Fruit fly (Drosophila melanogaster) whole organism, embryonic: ENCODE measurements around the gene Gr64a.

ENCODE experiments used
- Blimp-1 ChIP-seq: fragments of 200-800 bp; sonication (Bioruptor generic); optimal IDR thresholded peaks from 3 replicates; lab custom pipeline; 2018; ENCODE audit warnings: missing biosample characterization, missing genetic modification characterization, mild to moderate bottlenecking, moderate library complexity, missing genetic modification reagents
- CG10543 ChIP-seq: fragments of 200-800 bp; sonication (Bioruptor generic); optimal IDR thresholded peaks from 3 replicates; lab custom pipeline; 2017; ENCODE audit warnings: missing biosample characterization, mild to moderate bottlenecking, missing genetic modification characterization, moderate library complexity
- CG11085 ChIP-seq: fragments of 200-800 bp; sonication (Bioruptor generic); IDR thresholded peaks from 2 replicates; pipeline ENCODE4 v1.3.6; 2022; ENCODE audit warnings: missing biosample characterization, missing genetic modification characterization
- CG11398 ChIP-seq: fragments of 200-800 bp; sonication (Bioruptor generic); optimal IDR thresholded peaks from 2 replicates; lab custom pipeline; 2016; ENCODE audit warnings: missing biosample characterization, missing genetic modification characterization
- CG11504 ChIP-seq: fragments of 200-800 bp; sonication (Bioruptor generic); optimal IDR thresholded peaks from 3 replicates; lab custom pipeline; 2019; ENCODE audit warnings: missing biosample characterization, mild to moderate bottlenecking, missing genetic modification characterization, moderate library complexity
- CG12391 ChIP-seq: fragments of 200-800 bp; sonication (Bioruptor generic); optimal IDR thresholded peaks from 3 replicates; lab custom pipeline; 2018; ENCODE audit warnings: missing biosample characterization, mild to moderate bottlenecking, missing genetic modification characterization, moderate library complexity
- CG13775 ChIP-seq: fragments of 200-800 bp; sonication (Bioruptor generic); optimal IDR thresholded peaks from 3 replicates; lab custom pipeline; 2017; ENCODE audit warnings: missing biosample characterization, mild to moderate bottlenecking, missing genetic modification characterization
- CG15696 ChIP-seq: fragments of 200-800 bp; sonication (Bioruptor generic); optimal IDR thresholded peaks from 2 replicates; lab custom pipeline; 2019; ENCODE audit warnings: missing biosample characterization, mild to moderate bottlenecking, missing genetic modification characterization, moderate library complexity
- CG17361 ChIP-seq: fragments of 200-800 bp; sonication (Bioruptor generic); IDR thresholded peaks from 3 replicates; pipeline ENCODE4 v1.3.6; 2022; ENCODE audit warnings: missing biosample characterization, missing genetic modification characterization
- CG1792 ChIP-seq: fragments of 200-800 bp; sonication (Bioruptor generic); optimal IDR thresholded peaks from 2 replicates; lab custom pipeline; 2016; ENCODE audit warnings: missing biosample characterization, missing genetic modification characterization
- CG18011 ChIP-seq: fragments of 200-800 bp; sonication (Bioruptor generic); optimal IDR thresholded peaks from 2 replicates; lab custom pipeline; 2017; ENCODE audit warnings: missing biosample characterization, missing genetic modification characterization, mild to moderate bottlenecking, moderate library complexity, missing genotype
- CG18262 ChIP-seq: fragments of 200-800 bp; optimal IDR thresholded peaks from 3 replicates; lab custom pipeline; 2019; ENCODE audit warnings: missing biosample characterization, mild to moderate bottlenecking, missing genetic modification characterization, moderate library complexity
- CG30403 ChIP-seq: fragments of 200-800 bp; sonication (Bioruptor generic); optimal IDR thresholded peaks from 3 replicates; lab custom pipeline; 2016; ENCODE audit warnings: missing biosample characterization, missing genetic modification characterization
- CG33557 ChIP-seq: fragments of 200-800 bp; sonication (Bioruptor generic); optimal IDR thresholded peaks from 2 replicates; lab custom pipeline; 2019; ENCODE audit warnings: missing biosample characterization, mild to moderate bottlenecking, missing genetic modification characterization, moderate library complexity
- CG4360 ChIP-seq: fragments of 200-800 bp; sonication (Bioruptor generic); IDR thresholded peaks from 2 replicates; pipeline ENCODE4 v1.3.6; 2022; ENCODE audit warnings: missing biosample characterization, missing genetic modification characterization
- CG7745 ChIP-seq: fragments of 200-800 bp; sonication (Bioruptor generic); optimal IDR thresholded peaks from 2 replicates; lab custom pipeline; 2018; ENCODE audit warnings: missing biosample characterization, mild to moderate bottlenecking, missing genetic modification characterization, moderate library complexity
- CG7839 ChIP-seq: fragments of 200-800 bp; sonication (Bioruptor generic); optimal IDR thresholded peaks from 3 replicates; lab custom pipeline; 2018; ENCODE audit warnings: missing biosample characterization, mild to moderate bottlenecking, missing genetic modification characterization, moderate library complexity
- CG9215 ChIP-seq: fragments of 200-800 bp; sonication (Bioruptor generic); IDR thresholded peaks from 2 replicates; pipeline ENCODE4 v1.3.6; 2022; ENCODE audit warnings: missing biosample characterization, missing genetic modification characterization
- CG9727 ChIP-seq: fragments of 200-800 bp; sonication (Bioruptor generic); optimal IDR thresholded peaks from 3 replicates; lab custom pipeline; 2017; ENCODE audit warnings: missing biosample characterization, mild to moderate bottlenecking, missing genetic modification characterization
- CG9817 ChIP-seq: fragments of 200-800 bp; sonication (Bioruptor generic); optimal IDR thresholded peaks from 2 replicates; lab custom pipeline; 2018; ENCODE audit warnings: missing biosample characterization, mild to moderate bottlenecking, missing genetic modification characterization, moderate library complexity
- CHES-1-like ChIP-seq: fragments of 200-800 bp; sonication (Bioruptor generic); optimal IDR thresholded peaks from 2 replicates; lab custom pipeline; 2016; ENCODE audit warnings: missing biosample characterization, missing genetic modification characterization
- D ChIP-seq, 2 experiments: fragments of 200-800 bp in 1 of 2; fragments of >200 bp in 1 of 2; sonication (Bioruptor generic) in 1 of 2; optimal IDR thresholded peaks; 2 replicates in 1 of 2; 3 replicates in 1 of 2; lab custom pipeline; 2017; ENCODE audit warnings: mild to moderate bottlenecking in 1 of 2, missing biosample characterization in 1 of 2, missing genetic modification characterization in 1 of 2, missing genetic modification reagents in 1 of 2
- D19A ChIP-seq: fragments of 200-800 bp; optimal IDR thresholded peaks from 3 replicates; lab custom pipeline; 2019; ENCODE audit warnings: missing biosample characterization, mild to moderate bottlenecking, missing genetic modification characterization, moderate library complexity
- Max ChIP-seq: fragments of 200-800 bp; sonication (Bioruptor generic); optimal IDR thresholded peaks from 2 replicates; lab custom pipeline; 2016; ENCODE audit warnings: missing biosample characterization, mild to moderate bottlenecking, missing genetic modification characterization
- Med ChIP-seq: fragments of 200-800 bp; sonication (Bioruptor generic); peaks from one replicate; lab custom pipeline; 2016; ENCODE audit warnings: missing biosample characterization, missing genetic modification characterization, mild to moderate bottlenecking, inconsistent platforms, moderate library complexity
- Side ChIP-seq: fragments of 200-800 bp; sonication (Bioruptor generic); optimal IDR thresholded peaks from 2 replicates; lab custom pipeline; 2016; ENCODE audit warnings: missing biosample characterization, missing genetic modification characterization
- ara ChIP-seq: fragments of 200-800 bp; sonication (Bioruptor generic); IDR thresholded peaks from 2 replicates; pipeline ENCODE4 v1.3.6; 2022; ENCODE audit warnings: missing biosample characterization, missing genetic modification characterization
- az2 ChIP-seq: fragments of 200-800 bp; sonication (Bioruptor generic); optimal IDR thresholded peaks from 3 replicates; lab custom pipeline; 2016; ENCODE audit warnings: missing biosample characterization, missing genetic modification characterization
- chif ChIP-seq, 2 experiments: fragments of 200-800 bp; sonication (Bioruptor generic); optimal IDR thresholded peaks; 3 replicates each; lab custom pipeline; 2016; ENCODE audit warnings: missing biosample characterization in 2 of 2, missing genetic modification characterization in 2 of 2
- crc ChIP-seq: fragments of 200-800 bp; sonication (Bioruptor generic); optimal IDR thresholded peaks from 2 replicates; lab custom pipeline; 2016; ENCODE audit warnings: missing biosample characterization, missing genetic modification characterization
- dmrt11E ChIP-seq: fragments of 200-800 bp; sonication (Bioruptor generic); optimal IDR thresholded peaks from 3 replicates; lab custom pipeline; 2018; ENCODE audit warnings: missing biosample characterization, mild to moderate bottlenecking, missing genetic modification characterization, moderate library complexity
- fd96Cb ChIP-seq: fragments of 200-800 bp; sonication (Bioruptor generic); optimal IDR thresholded peaks from 2 replicates; lab custom pipeline; 2018; ENCODE audit warnings: missing biosample characterization, mild to moderate bottlenecking, missing genetic modification characterization, moderate library complexity
- gem ChIP-seq: fragments of 200-800 bp; sonication (Bioruptor generic); optimal IDR thresholded peaks from 2 replicates; lab custom pipeline; 2019; ENCODE audit warnings: missing biosample characterization, mild to moderate bottlenecking, missing genetic modification characterization, moderate library complexity
- grn ChIP-seq: fragments of 200-800 bp; sonication (Bioruptor generic); optimal IDR thresholded peaks from 3 replicates; lab custom pipeline; 2017; ENCODE audit warnings: missing biosample characterization, missing genetic modification characterization
- kni ChIP-seq: fragments of 200-800 bp; sonication (Bioruptor generic); optimal IDR thresholded peaks from 3 replicates; lab custom pipeline; 2017; ENCODE audit warnings: mild to moderate bottlenecking, missing biosample characterization, missing genetic modification reagents, missing genetic modification characterization
- lola ChIP-seq, 3 experiments: fragments of >200 bp in 2 of 3; fragments of 200-800 bp in 1 of 3; sonication (Bioruptor generic) in 1 of 3; optimal IDR thresholded peaks; 2 replicates each; lab custom pipeline; 2017 to 2019; ENCODE audit warnings: missing biosample characterization in 3 of 3, missing genetic modification characterization in 3 of 3, mild to moderate bottlenecking in 1 of 3, moderate library complexity in 1 of 3
- phol ChIP-seq: fragments of 200-800 bp; sonication (Bioruptor generic); optimal IDR thresholded peaks from 3 replicates; lab custom pipeline; 2018; ENCODE audit warnings: missing biosample characterization, mild to moderate bottlenecking, missing genetic modification characterization, moderate library complexity
- pros ChIP-seq: fragments of 200-800 bp; sonication (Bioruptor generic); optimal IDR thresholded peaks from 3 replicates; lab custom pipeline; 2019; ENCODE audit warnings: missing biosample characterization, mild to moderate bottlenecking, missing genetic modification characterization, moderate library complexity
- row ChIP-seq: fragments of 200-800 bp; sonication (Bioruptor generic); IDR thresholded peaks from 3 replicates; pipeline ENCODE4 v1.3.6; 2022; ENCODE audit warnings: missing biosample characterization, missing genetic modification characterization
- sima ChIP-seq: fragments of 200-800 bp; sonication (Bioruptor generic); optimal IDR thresholded peaks from 2 replicates; lab custom pipeline; 2016; ENCODE audit warnings: missing biosample characterization, missing genetic modification characterization
- sisA ChIP-seq: fragments of 200-800 bp; sonication (Bioruptor generic); IDR thresholded peaks from 2 replicates; pipeline ENCODE4 v1.3.6; 2022; ENCODE audit warnings: missing biosample characterization, missing genetic modification characterization
- sqz ChIP-seq: fragments of 200-800 bp; sonication (Bioruptor generic); optimal IDR thresholded peaks from 3 replicates; lab custom pipeline; 2018; ENCODE audit warnings: missing biosample characterization, mild to moderate bottlenecking, missing genetic modification characterization
- stwl ChIP-seq: fragments of 200-800 bp; sonication (Bioruptor generic); optimal IDR thresholded peaks from 3 replicates; lab custom pipeline; 2018; ENCODE audit warnings: missing biosample characterization, mild to moderate bottlenecking, missing genetic modification characterization, moderate library complexity
- tin ChIP-seq: fragments of 200-800 bp; sonication (Bioruptor generic); optimal IDR thresholded peaks from 3 replicates; lab custom pipeline; 2016; ENCODE audit warnings: missing biosample characterization, missing genetic modification characterization
- trh ChIP-seq: fragments of 200-800 bp; sonication (Bioruptor generic); optimal IDR thresholded peaks from 2 replicates; lab custom pipeline; 2016; ENCODE audit warnings: missing biosample characterization, missing genetic modification characterization
- zfh1 ChIP-seq: fragments of 200-800 bp; sonication (Bioruptor generic); IDR thresholded peaks from 3 replicates; pipeline ENCODE4 v1.3.6; 2022; ENCODE audit warnings: missing biosample characterization, missing genetic modification characterization

The Gr64a gene

DNA sequence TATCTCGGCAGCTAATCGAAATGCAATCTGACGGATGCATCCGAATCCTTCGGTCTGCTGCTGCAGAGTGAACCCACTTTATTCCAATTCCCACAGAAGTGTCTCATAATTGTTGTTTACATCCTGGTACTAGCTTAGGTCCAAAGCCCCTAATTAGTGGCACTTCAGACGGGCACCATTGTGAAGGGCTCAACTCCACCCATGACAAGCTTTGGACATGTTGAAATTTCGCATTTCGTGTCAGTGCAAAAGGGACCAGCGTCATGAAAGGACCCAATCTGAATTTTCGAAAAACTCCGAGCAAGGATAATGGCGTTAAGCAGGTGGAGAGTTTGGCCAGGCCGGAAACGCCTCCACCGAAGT, at the start of gene Gr64a:
Gr64a (plus strand) TSS at position 264 of the 363 bp plus-strand sequence.
- no peak for TF ChIP-seq CG11085 (GFP tag; lab: Robert Waterston, UW)
- TF ChIP-seq CG9817 (tag; lab: Kevin White, UChicago), result no peak
- TF ChIP-seq CG9215, result no peak
- TF ChIP-seq sisA (GFP tag; lab: Robert Waterston, UW), result no peak
- no peak for TF ChIP-seq Side (GFP tag; lab: Kevin White, UChicago)
- TF ChIP-seq CHES-1-like, result no peak
- no peak for TF ChIP-seq crc (GFP tag; lab: Kevin White, UChicago)

DNA sequence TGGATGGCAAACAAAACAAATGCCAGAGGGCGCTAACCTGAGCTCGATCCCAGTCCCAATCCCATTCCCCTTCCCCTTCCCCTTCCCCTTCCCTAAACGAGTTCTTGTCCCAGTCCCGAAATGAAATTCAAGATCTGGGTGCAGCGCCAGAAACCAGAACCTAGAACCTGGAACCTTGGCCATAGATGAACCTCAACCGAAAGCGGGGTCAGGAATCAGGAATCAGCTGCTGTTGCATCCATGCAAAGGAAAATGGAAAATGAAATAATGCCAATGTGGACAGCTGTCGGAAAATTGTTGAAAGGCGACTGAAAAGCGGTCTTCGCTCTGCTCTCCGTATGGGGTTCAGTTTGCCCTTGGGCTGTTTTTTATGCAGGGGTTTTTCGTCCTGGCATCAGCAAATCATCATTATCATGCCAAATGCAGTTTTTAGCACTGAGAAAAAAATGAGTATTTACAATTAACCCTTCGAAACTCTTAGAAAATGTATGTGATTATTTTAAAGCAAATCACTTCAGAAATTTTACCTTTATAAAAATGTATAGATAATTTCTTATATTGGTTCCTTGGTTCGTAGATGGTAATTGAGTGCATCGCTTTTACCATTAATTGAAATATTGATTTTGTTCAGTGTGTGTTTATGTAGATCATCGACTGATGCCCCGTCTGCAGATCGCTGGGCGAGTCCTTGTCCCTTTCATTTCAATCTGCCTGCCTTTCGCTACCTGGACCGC, 48.8 kb upstream of the Gr64a start:
- TF ChIP-seq CG9727 (GFP tag; lab: Kevin White, UChicago), result peak; percentile 78
- TF ChIP-seq CG11398 (GFP tag; lab: Kevin White, UChicago), result no peak
- peak; percentile 53; the same call in 1 of the 2 replicates for TF ChIP-seq ara (GFP tag; lab: Robert Waterston, UW)
- TF ChIP-seq trh (GFP tag; lab: Kevin White, UChicago), result no peak
- peak; percentile 36 for TF ChIP-seq fd96Cb
- peak in 1 of 3 experiments; percentile 80 for TF ChIP-seq lola (GFP tag; optimal IDR thresholded peaks at IDR 0.05; lab: Kevin White, UChicago)
- peak; percentile 87 for TF ChIP-seq CG15696 (tag; lab: Kevin White, UChicago)
- TF ChIP-seq stwl, result peak; percentile 27
- TF ChIP-seq grn (GFP tag; lab: Kevin White, UChicago), result no peak
- TF ChIP-seq dmrt11E (tag; lab: Kevin White, UChicago), result peak; percentile 90
- TF ChIP-seq sima (GFP tag; lab: Kevin White, UChicago), result no peak
- no peak for TF ChIP-seq CG7745
- TF ChIP-seq CG10543, result no peak
- 0 out of 3 replicates have a peak, but pooled peaks have one; percentile 20 for TF ChIP-seq zfh1 (GFP tag; lab: Robert Waterston, UW)
- peak; percentile 10 for TF ChIP-seq CG11504 (tag; lab: Kevin White, UChicago)
- TF ChIP-seq kni, result peak; percentile 9
- TF ChIP-seq tin, result peak; percentile 23
- no peak for TF ChIP-seq Max (GFP tag; lab: Kevin White, UChicago)
- peak; percentile 54 for TF ChIP-seq CG33557
- TF ChIP-seq chif (GFP tag; optimal IDR thresholded peaks at IDR 0.05; lab: Kevin White, UChicago), result peak in 1 of 2 experiments; percentile 56
- peak; percentile 61 for TF ChIP-seq gem
- peak; percentile 40 for TF ChIP-seq CG7839 (tag; lab: Kevin White, UChicago)
- peak; percentile 51 for TF ChIP-seq D19A (tag; lab: Kevin White, UChicago)
- TF ChIP-seq CG30403, result no peak
- TF ChIP-seq CG17361 (GFP tag; lab: Robert Waterston, UW), result peak; percentile 54; the same call in 2 of the 3 replicates
- TF ChIP-seq CG4360 (GFP tag; lab: Robert Waterston, UW), result no peak
- TF ChIP-seq CG13775 (GFP tag; lab: Kevin White, UChicago), result peak; percentile 27
- TF ChIP-seq Med (GFP tag; lab: Kevin White, UChicago), result no peak
- TF ChIP-seq CG11085 (GFP tag; lab: Robert Waterston, UW), result no peak
- TF ChIP-seq az2, result peak; percentile 18
- no peak for TF ChIP-seq CG1792 (GFP tag; lab: Kevin White, UChicago)
- peak; percentile 64 for TF ChIP-seq CG12391
- no peak for TF ChIP-seq D (optimal IDR thresholded peaks at IDR 0.05; lab: Kevin White, UChicago)
- peak; percentile 14 for TF ChIP-seq D (GFP tag; optimal IDR thresholded peaks at IDR 0.05; lab: Kevin White, UChicago)
- peak; percentile 89 for TF ChIP-seq sqz (GFP tag; lab: Kevin White, UChicago)
- peak; percentile 78 for TF ChIP-seq CG18262 (tag; lab: Kevin White, UChicago)
- TF ChIP-seq CG18011 (GFP tag; lab: Kevin White, UChicago), result no peak
- peak; percentile 90 for TF ChIP-seq pros (GFP tag; lab: Kevin White, UChicago)
- peak; percentile 40 for TF ChIP-seq Blimp-1
- peak; percentile 54 for TF ChIP-seq row
- peak; percentile 60 for TF ChIP-seq phol (tag; lab: Kevin White, UChicago)
